Fruit fly (Drosophila melanogaster) whole organism, prepupa: ENCODE data around the gene ovm.
A peak's percentile ranks its signal among the peaks of the same experiment; 100 is the strongest.

Experiments used
- Blimp-1 ChIP-seq: fragments of 200-800 bp; sonication (Bioruptor generic); optimal IDR thresholded peaks from 3 replicates; lab custom pipeline; 2017; ENCODE audit warnings: missing biosample characterization, missing genetic modification characterization, mild to moderate bottlenecking, moderate library complexity, missing genetic modification reagents
- CG10669 ChIP-seq: fragments of 200-800 bp; sonication (Bioruptor generic); optimal IDR thresholded peaks from 3 replicates; lab custom pipeline; 2018; ENCODE audit warnings: missing biosample characterization, mild to moderate bottlenecking, missing genetic modification characterization, moderate library complexity
- CG15336 ChIP-seq: fragments of 200-800 bp; sonication (Bioruptor generic); IDR thresholded peaks from 2 replicates; pipeline ENCODE4 v1.3.6; 2022; ENCODE audit warnings: missing biosample characterization, missing genetic modification characterization
- CG1621 ChIP-seq: fragments of 200-800 bp; sonication (Bioruptor generic); optimal IDR thresholded peaks from 3 replicates; lab custom pipeline; 2018; ENCODE audit warnings: missing biosample characterization, mild to moderate bottlenecking, missing genetic modification characterization
- CG16779 ChIP-seq: fragments of 200-800 bp; sonication (Bioruptor generic); optimal IDR thresholded peaks from 3 replicates; lab custom pipeline; 2017; ENCODE audit warnings: missing biosample characterization, mild to moderate bottlenecking, missing genetic modification characterization
- CG31627 ChIP-seq: fragments of 200-800 bp; sonication (Bioruptor generic); optimal IDR thresholded peaks from 3 replicates; lab custom pipeline; 2016; ENCODE audit warnings: missing biosample characterization, missing genetic modification characterization
- CG32006 ChIP-seq: fragments of 200-800 bp; sonication (Bioruptor generic); optimal IDR thresholded peaks from 3 replicates; lab custom pipeline; 2017; ENCODE audit warnings: missing biosample characterization, mild to moderate bottlenecking, missing genetic modification characterization
- CG34406 ChIP-seq: fragments of 200-800 bp; sonication (Bioruptor generic); optimal IDR thresholded peaks from 3 replicates; lab custom pipeline; 2016; ENCODE audit warnings: missing biosample characterization, missing genetic modification characterization
- CG3919 ChIP-seq: fragments of 200-800 bp; sonication (Bioruptor generic); optimal IDR thresholded peaks from 3 replicates; lab custom pipeline; 2016; ENCODE audit warnings: missing biosample characterization, missing genetic modification characterization
- CG6163 ChIP-seq: fragments of 200-800 bp; sonication (Bioruptor generic); IDR thresholded peaks from 3 replicates; pipeline ENCODE4 v1.3.6; 2022; ENCODE audit warnings: missing biosample characterization, missing genetic modification characterization
- CG6276 ChIP-seq: fragments of 200-800 bp; sonication (Bioruptor generic); optimal IDR thresholded peaks from 2 replicates; lab custom pipeline; 2017; ENCODE audit warnings: missing biosample characterization, mild to moderate bottlenecking, missing genetic modification characterization
- CG6792 ChIP-seq: fragments of 200-800 bp; sonication (Bioruptor generic); optimal IDR thresholded peaks from 3 replicates; lab custom pipeline; 2016; ENCODE audit warnings: missing biosample characterization, missing genetic modification characterization
- CG6808 ChIP-seq: fragments of 200-800 bp; sonication (Bioruptor generic); optimal IDR thresholded peaks from 3 replicates; lab custom pipeline; 2017; ENCODE audit warnings: missing biosample characterization, missing genetic modification characterization, mild to moderate bottlenecking, moderate library complexity, missing genetic modification reagents
- CG7368 ChIP-seq: fragments of 200-800 bp; sonication (Bioruptor generic); optimal IDR thresholded peaks from 3 replicates; lab custom pipeline; 2016; ENCODE audit warnings: missing biosample characterization, missing genetic modification characterization
- CG8119 ChIP-seq: fragments of 200-800 bp; sonication (Bioruptor generic); IDR thresholded peaks from 3 replicates; pipeline ENCODE4 v1.3.6; 2022; ENCODE audit warnings: missing biosample characterization, missing genetic modification characterization
- CG8319 ChIP-seq: fragments of 200-800 bp; sonication (Bioruptor generic); optimal IDR thresholded peaks from 3 replicates; lab custom pipeline; 2016; ENCODE audit warnings: missing biosample characterization, missing genetic modification characterization
- CG8632 ChIP-seq: fragments of 200-800 bp; sonication (Bioruptor generic); optimal IDR thresholded peaks from 3 replicates; lab custom pipeline; 2016; ENCODE audit warnings: missing biosample characterization, missing genetic modification characterization
- CG9139 ChIP-seq: fragments of 200-800 bp; sonication (Bioruptor generic); optimal IDR thresholded peaks from 3 replicates; lab custom pipeline; 2017; ENCODE audit warnings: missing biosample characterization, mild to moderate bottlenecking, missing genetic modification characterization
- Eip78C ChIP-seq: fragments of 200-800 bp; sonication (Bioruptor generic); peaks from one replicate; lab custom pipeline; 2016; ENCODE audit warnings: missing biosample characterization, missing genetic modification characterization
- Eip93F ChIP-seq: fragments of 200-800 bp; sonication (Bioruptor generic); optimal IDR thresholded peaks from 2 replicates; lab custom pipeline; 2016; ENCODE audit warnings: missing biosample characterization, mild to moderate bottlenecking, missing genetic modification characterization
- Ets21C ChIP-seq: fragments of 200-800 bp; sonication (Bioruptor generic); optimal IDR thresholded peaks from 3 replicates; lab custom pipeline; 2016; ENCODE audit warnings: missing biosample characterization, missing genetic modification characterization
- Gug ChIP-seq: fragments of 200-800 bp; sonication (Bioruptor generic); IDR thresholded peaks from 2 replicates; pipeline ENCODE4 v1.3.6; 2022; ENCODE audit warnings: missing biosample characterization, missing genetic modification characterization
- Hr38 ChIP-seq: sonication (Bioruptor generic); optimal IDR thresholded peaks from 2 replicates; lab custom pipeline; 2016; ENCODE audit warnings: missing biosample characterization, missing genetic modification characterization
- Hr4 ChIP-seq: fragments of 200-800 bp; sonication (Bioruptor generic); optimal IDR thresholded peaks from 3 replicates; lab custom pipeline; 2016; ENCODE audit warnings: missing biosample characterization, missing genetic modification characterization
- Met ChIP-seq: fragments of 200-800 bp; sonication (Bioruptor generic); optimal IDR thresholded peaks from 3 replicates; lab custom pipeline; 2016; ENCODE audit warnings: missing biosample characterization, missing genetic modification characterization
- OdsH ChIP-seq: fragments of 200-800 bp; sonication (Bioruptor generic); optimal IDR thresholded peaks from 3 replicates; lab custom pipeline; 2016; ENCODE audit warnings: missing biosample characterization, missing genetic modification characterization
- Smox ChIP-seq: fragments of 200-800 bp; sonication (Bioruptor generic); optimal IDR thresholded peaks from 3 replicates; lab custom pipeline; 2016; ENCODE audit warnings: missing biosample characterization, missing genetic modification characterization
- Sox102F ChIP-seq: fragments of 200-800 bp; sonication (Bioruptor generic); optimal IDR thresholded peaks from 2 replicates; lab custom pipeline; 2016; ENCODE audit warnings: missing biosample characterization, mild to moderate bottlenecking, missing genetic modification characterization
- Sox14 ChIP-seq: fragments of 200-800 bp; sonication (Bioruptor generic); optimal IDR thresholded peaks from 3 replicates; lab custom pipeline; 2016; ENCODE audit warnings: missing biosample characterization, missing genetic modification characterization
- Sox15 ChIP-seq: fragments of 200-800 bp; sonication (Bioruptor generic); optimal IDR thresholded peaks from 3 replicates; lab custom pipeline; 2016; ENCODE audit warnings: missing biosample characterization, missing genetic modification characterization
- achi ChIP-seq: fragments of 200-800 bp; sonication (Bioruptor generic); optimal IDR thresholded peaks from 3 replicates; lab custom pipeline; 2016; ENCODE audit warnings: missing biosample characterization, missing genetic modification characterization
- acj6 ChIP-seq: fragments of 200-800 bp; sonication (Bioruptor generic); optimal IDR thresholded peaks from 3 replicates; lab custom pipeline; 2016; ENCODE audit warnings: missing biosample characterization, missing genetic modification characterization
- dac ChIP-seq: fragments of 200-800 bp; sonication (Bioruptor generic); optimal IDR thresholded peaks from 2 replicates; lab custom pipeline; 2017; ENCODE audit warnings: missing biosample characterization, mild to moderate bottlenecking, missing genetic modification characterization
- dsx ChIP-seq: fragments of 200-800 bp; optimal IDR thresholded peaks from 3 replicates; lab custom pipeline; 2019; ENCODE audit warnings: missing biosample characterization, mild to moderate bottlenecking, missing genetic modification characterization, moderate library complexity; ENCODE audit not compliant: poor library complexity, severe bottlenecking
- eg ChIP-seq: fragments of 200-800 bp; sonication (Bioruptor generic); IDR thresholded peaks from 3 replicates; pipeline ENCODE4 v1.3.6; 2022; ENCODE audit warnings: missing biosample characterization, missing genetic modification characterization
- esn ChIP-seq: fragments of 200-800 bp; sonication (Bioruptor generic); optimal IDR thresholded peaks from 2 replicates; lab custom pipeline; 2016; ENCODE audit warnings: missing biosample characterization, mild to moderate bottlenecking, missing genetic modification characterization, moderate library complexity
- fd59A ChIP-seq: fragments of 200-800 bp; sonication (Bioruptor generic); optimal IDR thresholded peaks from 2 replicates; lab custom pipeline; 2017; ENCODE audit warnings: missing biosample characterization, mild to moderate bottlenecking, missing genetic modification characterization, missing genetic modification reagents
- fd85E ChIP-seq: fragments of 200-800 bp; sonication (Bioruptor generic); optimal IDR thresholded peaks from 3 replicates; lab custom pipeline; 2016; ENCODE audit warnings: missing biosample characterization, missing genetic modification characterization
- fkh ChIP-seq: fragments of 200-800 bp; sonication (Bioruptor generic); optimal IDR thresholded peaks from 3 replicates; lab custom pipeline; 2017; ENCODE audit warnings: missing biosample characterization, mild to moderate bottlenecking, missing genetic modification characterization, moderate library complexity
- lz ChIP-seq: fragments of 200-800 bp; sonication (Bioruptor generic); optimal IDR thresholded peaks from 3 replicates; lab custom pipeline; 2016; ENCODE audit warnings: missing biosample characterization, missing genetic modification characterization
- pdm3 ChIP-seq: fragments of 200-800 bp; sonication (Bioruptor generic); optimal IDR thresholded peaks from 3 replicates; lab custom pipeline; 2016; ENCODE audit warnings: missing biosample characterization, missing genetic modification characterization
- salr ChIP-seq, 2 experiments: fragments of 200-800 bp; sonication (Bioruptor generic); optimal IDR thresholded peaks; 3 replicates each; lab custom pipeline; 2016 to 2018; ENCODE audit warnings: missing biosample characterization in 2 of 2, missing genetic modification characterization in 2 of 2, mild to moderate bottlenecking in 1 of 2
- spab ChIP-seq: fragments of 200-800 bp; sonication (Bioruptor generic); optimal IDR thresholded peaks from 2 replicates; lab custom pipeline; 2017; ENCODE audit warnings: missing biosample characterization, mild to moderate bottlenecking, missing genetic modification characterization, missing genetic modification reagents
- ss ChIP-seq, 2 experiments: fragments of 200-800 bp; sonication (Bioruptor generic); optimal IDR thresholded peaks; 2 replicates in 1 of 2; 3 replicates in 1 of 2; lab custom pipeline; 2017 to 2018; ENCODE audit warnings: mild to moderate bottlenecking in 2 of 2, missing biosample characterization in 2 of 2, missing genetic modification characterization in 2 of 2, moderate library complexity in 1 of 2
- vri ChIP-seq: fragments of 200-800 bp; sonication (Bioruptor generic); optimal IDR thresholded peaks from 3 replicates; lab custom pipeline; 2016; ENCODE audit warnings: missing biosample characterization, mild to moderate bottlenecking, missing genetic modification characterization

ovm gene

DNA sequence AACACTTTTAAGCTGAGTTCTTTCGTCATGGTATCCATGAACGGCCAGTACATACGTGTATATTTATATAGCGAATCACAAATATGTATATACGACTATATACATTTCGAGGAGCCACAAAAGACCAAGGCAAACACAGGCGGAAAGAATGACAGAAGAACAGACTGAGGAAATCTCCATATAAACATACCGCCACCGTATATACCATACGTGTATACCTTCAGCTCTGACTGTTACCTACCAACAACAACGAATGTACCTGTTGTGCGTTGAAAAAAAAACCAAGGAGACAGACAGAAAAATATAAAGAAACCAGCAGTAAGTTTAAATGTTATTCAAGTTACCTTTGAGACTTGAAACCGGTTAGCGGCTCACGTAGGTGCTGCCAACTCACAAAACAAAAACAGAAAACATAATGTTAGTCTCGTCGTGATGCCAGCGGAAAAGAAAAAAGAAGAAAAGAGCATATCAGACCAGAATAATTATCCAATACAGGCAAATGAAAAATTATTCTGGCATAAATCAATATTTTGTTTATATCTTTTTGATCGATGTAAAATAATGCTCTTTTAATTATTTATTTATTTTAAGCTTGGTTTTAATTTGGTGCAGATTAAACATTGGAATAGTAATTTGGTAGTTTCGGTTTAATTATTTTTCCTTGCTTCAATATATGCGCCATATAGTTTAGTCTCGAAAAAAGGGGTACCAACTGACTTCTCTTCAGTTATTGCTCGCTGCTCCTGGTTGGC, 30.9 kb upstream of the ovm start (continued):
- TF ChIP-seq Ets21C (GFP tag; lab: Kevin White, UChicago): no peak
- TF ChIP-seq CG10669 (GFP tag; lab: Kevin White, UChicago): no peak
- TF ChIP-seq spab (GFP tag; lab: Kevin White, UChicago): peak; percentile 49
- TF ChIP-seq fd85E: no peak
- peak; percentile 48 for TF ChIP-seq Sox14 (GFP tag; lab: Kevin White, UChicago)
- TF ChIP-seq achi (GFP tag; lab: Kevin White, UChicago): peak; percentile 74
- peak; percentile 27 for TF ChIP-seq CG1621 (tag; lab: Kevin White, UChicago)
- no peak for TF ChIP-seq CG16779 (tag; lab: Kevin White, UChicago)
- no peak for TF ChIP-seq Gug (GFP tag; lab: Robert Waterston, UW)
- TF ChIP-seq CG6163: no peak
- TF ChIP-seq esn (GFP tag; lab: Kevin White, UChicago): peak; percentile 62
- peak; percentile 7 for TF ChIP-seq CG31627 (GFP tag; lab: Kevin White, UChicago)
- peak; percentile 86 for TF ChIP-seq CG15336
- peak; percentile 87 for TF ChIP-seq fkh (GFP tag; lab: Kevin White, UChicago)
- peak; percentile 59 for TF ChIP-seq dac (GFP tag; lab: Kevin White, UChicago)
- peak; percentile 37 for TF ChIP-seq Sox15 (GFP tag; lab: Kevin White, UChicago)
- no peak; the same call in 2 of the 3 replicates for TF ChIP-seq eg (GFP tag; lab: Robert Waterston, UW)
- TF ChIP-seq CG9139: peak; percentile 58
- TF ChIP-seq CG8632 (GFP tag; lab: Kevin White, UChicago): peak; percentile 34
- no peak for TF ChIP-seq Eip93F (GFP tag; lab: Kevin White, UChicago)
- TF ChIP-seq dsx (GFP tag; lab: Kevin White, UChicago): peak; percentile 53
- TF ChIP-seq fd59A (GFP tag; lab: Kevin White, UChicago): no peak
- peak; percentile 49 for TF ChIP-seq CG6792 (GFP tag; lab: Kevin White, UChicago)
- TF ChIP-seq CG34406 (GFP tag; lab: Kevin White, UChicago): peak; percentile 50
- peak; percentile 51 for TF ChIP-seq Met
- peak; percentile 85; the same call in 2 of the 3 replicates for TF ChIP-seq CG8119
- peak; percentile 44 for TF ChIP-seq Hr4 (GFP tag; lab: Kevin White, UChicago)
- TF ChIP-seq Smox (GFP tag; lab: Kevin White, UChicago): peak; percentile 52
- TF ChIP-seq Blimp-1: no peak
- no peak for TF ChIP-seq Sox102F (GFP tag; lab: Kevin White, UChicago)
- TF ChIP-seq CG7368: peak; percentile 21
- TF ChIP-seq CG32006 (GFP tag; lab: Kevin White, UChicago): peak; percentile 86
- TF ChIP-seq CG3919 (GFP tag; lab: Kevin White, UChicago): peak; percentile 65
- TF ChIP-seq OdsH (GFP tag; lab: Kevin White, UChicago): peak; percentile 81

DNA sequence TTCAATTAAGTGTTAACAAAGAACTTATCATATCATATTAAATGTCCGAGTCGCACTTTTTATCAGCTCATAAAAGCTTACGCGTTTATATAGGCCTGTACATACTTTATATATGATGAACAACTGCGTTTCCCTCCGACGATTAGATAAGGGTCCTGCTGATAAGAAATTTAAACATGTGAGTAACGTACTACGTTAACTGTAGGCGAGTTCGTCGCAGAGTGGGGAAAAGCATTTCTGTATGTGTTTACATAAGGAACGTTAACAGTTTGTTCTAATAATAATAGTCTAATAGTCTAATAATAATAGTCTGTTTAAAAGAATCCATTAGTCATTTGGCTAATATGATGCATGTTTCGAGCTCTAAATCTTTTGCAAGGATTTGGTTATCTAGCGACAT, 29.6 kb upstream of the ovm start:
- TF ChIP-seq vri (peak; percentile 68), fd59A (GFP tag; lab: Kevin White, UChicago) (no peak), Eip78C (GFP tag; lab: Kevin White, UChicago) (peak; percentile 52), fkh (GFP tag; lab: Kevin White, UChicago) (peak; percentile 67)

DNA sequence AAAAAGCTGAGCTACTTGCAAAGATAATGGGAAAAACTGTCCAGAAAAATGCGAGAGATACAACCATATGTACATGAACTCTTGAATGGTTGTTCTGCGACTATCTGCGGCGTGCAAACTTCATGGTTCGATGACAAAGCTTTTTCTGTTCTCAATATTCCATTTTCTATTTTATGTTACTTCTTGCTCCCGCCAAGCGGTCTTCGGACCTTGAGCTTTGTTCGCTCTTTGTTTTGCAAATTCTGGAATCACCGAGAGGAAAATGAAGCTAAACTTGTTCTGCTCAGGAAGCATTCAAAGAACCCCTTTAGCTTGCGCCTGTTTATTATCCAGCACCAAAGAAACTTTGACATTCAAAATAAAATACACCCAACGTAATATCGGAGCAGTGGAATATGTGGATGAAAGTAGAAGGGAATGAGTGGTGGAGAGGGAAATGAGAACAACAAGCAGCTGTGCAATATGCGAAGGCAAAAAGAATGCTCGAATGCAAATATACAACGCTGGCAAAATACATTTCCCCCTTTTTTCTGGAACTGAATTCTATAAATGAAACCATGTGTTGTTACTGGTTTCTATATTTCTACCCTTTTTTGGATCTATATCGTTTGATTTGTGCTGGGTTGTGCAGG, 27.6 kb upstream of the ovm start:
- TF ChIP-seq CG3919 (GFP tag; lab: Kevin White, UChicago): no peak
- peak; percentile 46 for TF ChIP-seq spab (GFP tag; lab: Kevin White, UChicago)
- no peak for TF ChIP-seq acj6 (GFP tag; lab: Kevin White, UChicago)
- TF ChIP-seq ss (GFP tag; optimal IDR thresholded peaks at IDR 0.05; lab: Kevin White, UChicago): peak; percentile 82 to 84
- no peak for TF ChIP-seq Ets21C (GFP tag; lab: Kevin White, UChicago)
- TF ChIP-seq CG9139: peak; percentile 72
- TF ChIP-seq CG1621 (tag; lab: Kevin White, UChicago): peak; percentile 12
- no peak for TF ChIP-seq Met
- TF ChIP-seq fd85E: no peak
- peak; percentile 76 for TF ChIP-seq CG6808 (GFP tag; lab: Kevin White, UChicago)
- TF ChIP-seq Hr38 (GFP tag; lab: Kevin White, UChicago): no peak
- no peak for TF ChIP-seq CG32006 (GFP tag; lab: Kevin White, UChicago)
- TF ChIP-seq salr (GFP tag; optimal IDR thresholded peaks at IDR 0.05; lab: Kevin White, UChicago): no peak
- no peak for TF ChIP-seq CG8319 (GFP tag; lab: Kevin White, UChicago)
- no peak for TF ChIP-seq pdm3 (GFP tag; lab: Kevin White, UChicago)
- no peak for TF ChIP-seq lz (GFP tag; lab: Kevin White, UChicago)
- TF ChIP-seq CG6276 (GFP tag; lab: Kevin White, UChicago): peak; percentile 76
- TF ChIP-seq Hr4 (GFP tag; lab: Kevin White, UChicago): no peak
- TF ChIP-seq CG34406 (GFP tag; lab: Kevin White, UChicago): no peak
- TF ChIP-seq vri: peak; percentile 16
- no peak for TF ChIP-seq esn (GFP tag; lab: Kevin White, UChicago)
